Fruit fly (Drosophila melanogaster) whole organism, embryonic: Measurements from ENCODE around the gene simj.

ENCODE experiments used
- Atf-2 ChIP-seq: fragments of 200-800 bp; sonication (Bioruptor generic); optimal IDR thresholded peaks from 2 replicates; lab custom pipeline; 2016; ENCODE audit warnings: missing biosample characterization, missing genetic modification characterization
- CG10274 ChIP-seq: fragments of 200-800 bp; sonication (Bioruptor generic); optimal IDR thresholded peaks from 3 replicates; lab custom pipeline; 2017; ENCODE audit warnings: missing biosample characterization, mild to moderate bottlenecking, missing genetic modification characterization
- CG10543 ChIP-seq: fragments of 200-800 bp; sonication (Bioruptor generic); optimal IDR thresholded peaks from 3 replicates; lab custom pipeline; 2017; ENCODE audit warnings: missing biosample characterization, mild to moderate bottlenecking, missing genetic modification characterization, moderate library complexity
- CG12391 ChIP-seq: fragments of 200-800 bp; sonication (Bioruptor generic); optimal IDR thresholded peaks from 3 replicates; lab custom pipeline; 2018; ENCODE audit warnings: missing biosample characterization, mild to moderate bottlenecking, missing genetic modification characterization, moderate library complexity
- CG13123 ChIP-seq: fragments of 200-800 bp; sonication (Bioruptor generic); optimal IDR thresholded peaks from 2 replicates; lab custom pipeline; 2016; ENCODE audit warnings: missing biosample characterization, missing genetic modification characterization
- CG14710 ChIP-seq: fragments of 200-800 bp; sonication (Bioruptor generic); optimal IDR thresholded peaks from 3 replicates; lab custom pipeline; 2019; ENCODE audit warnings: missing biosample characterization, mild to moderate bottlenecking, missing genetic modification characterization, moderate library complexity
- CG15514 ChIP-seq: fragments of 200-800 bp; sonication (Bioruptor generic); optimal IDR thresholded peaks from 3 replicates; lab custom pipeline; 2017; ENCODE audit warnings: missing biosample characterization, missing genetic modification characterization, mild to moderate bottlenecking, moderate library complexity, missing genetic modification reagents
- CG16813 ChIP-seq: fragments of 200-800 bp; sonication (Bioruptor generic); IDR thresholded peaks from 3 replicates; pipeline ENCODE4 v1.3.6; 2022; ENCODE audit warnings: missing biosample characterization, missing genetic modification characterization; ENCODE audit not compliant: partially characterized antibody
- CG17361 ChIP-seq: fragments of 200-800 bp; sonication (Bioruptor generic); IDR thresholded peaks from 3 replicates; pipeline ENCODE4 v1.3.6; 2022; ENCODE audit warnings: missing biosample characterization, missing genetic modification characterization
- CG17829 ChIP-seq: fragments of 200-800 bp; optimal IDR thresholded peaks from 2 replicates; lab custom pipeline; 2019; ENCODE audit warnings: missing biosample characterization, mild to moderate bottlenecking, missing genetic modification characterization, moderate library complexity
- CG1832 ChIP-seq: fragments of 200-800 bp; sonication (Bioruptor generic); optimal IDR thresholded peaks from 2 replicates; lab custom pipeline; 2017; ENCODE audit warnings: missing biosample characterization, mild to moderate bottlenecking, missing genetic modification characterization, inconsistent platforms
- CG2116 ChIP-seq: fragments of 200-800 bp; sonication (Bioruptor generic); optimal IDR thresholded peaks from 3 replicates; lab custom pipeline; 2018; ENCODE audit warnings: missing biosample characterization, mild to moderate bottlenecking, missing genetic modification characterization
- CG2712 ChIP-seq: fragments of 200-800 bp; optimal IDR thresholded peaks from 3 replicates; lab custom pipeline; 2019; ENCODE audit warnings: missing biosample characterization, mild to moderate bottlenecking, missing genetic modification characterization, moderate library complexity
- CG3281 ChIP-seq: fragments of 200-800 bp; sonication (Bioruptor generic); optimal IDR thresholded peaks from 3 replicates; lab custom pipeline; 2017; ENCODE audit warnings: missing biosample characterization, mild to moderate bottlenecking, missing genetic modification characterization
- CG42726 ChIP-seq: fragments of 200-800 bp; sonication (Bioruptor generic); IDR thresholded peaks from 2 replicates; pipeline ENCODE4 v1.3.6; 2022; ENCODE audit warnings: missing biosample characterization, missing genetic modification characterization; ENCODE audit not compliant: partially characterized antibody
- CG7372 ChIP-seq: fragments of 200-800 bp; sonication (Bioruptor generic); IDR thresholded peaks from 2 replicates; pipeline ENCODE4 v1.3.6; 2022; ENCODE audit warnings: missing biosample characterization, missing genetic modification characterization
- CG7745 ChIP-seq: fragments of 200-800 bp; sonication (Bioruptor generic); optimal IDR thresholded peaks from 2 replicates; lab custom pipeline; 2018; ENCODE audit warnings: missing biosample characterization, mild to moderate bottlenecking, missing genetic modification characterization, moderate library complexity
- CG7963 ChIP-seq: fragments of 200-800 bp; sonication (Bioruptor generic); IDR thresholded peaks from 3 replicates; pipeline ENCODE4 v1.3.6; 2022; ENCODE audit warnings: missing biosample characterization, missing genetic modification characterization; ENCODE audit not compliant: partially characterized antibody
- CG8290 ChIP-seq, 3 experiments: fragments of 200-800 bp; sonication (Bioruptor generic); optimal IDR thresholded peaks; 2 replicates each; lab custom pipeline; 2016 to 2019; ENCODE audit warnings: missing biosample characterization in 3 of 3, missing genetic modification characterization in 3 of 3, mild to moderate bottlenecking in 2 of 3, moderate library complexity in 1 of 3
- CG9215 ChIP-seq: fragments of 200-800 bp; sonication (Bioruptor generic); IDR thresholded peaks from 2 replicates; pipeline ENCODE4 v1.3.6; 2022; ENCODE audit warnings: missing biosample characterization, missing genetic modification characterization
- Dll ChIP-seq: fragments of 200-800 bp; sonication (Bioruptor generic); IDR thresholded peaks from 4 replicates; pipeline ENCODE4 v1.3.6; 2022; ENCODE audit warnings: missing biosample characterization, missing genetic modification characterization; ENCODE audit not compliant: partially characterized antibody
- Eip74EF ChIP-seq, 2 experiments: fragments of 200-800 bp in 1 of 2; fragments of >200 bp in 1 of 2; sonication (Bioruptor generic) in 1 of 2; optimal IDR thresholded peaks; 2 replicates each; lab custom pipeline; 2017 to 2019; ENCODE audit warnings: missing biosample characterization in 2 of 2, missing genetic modification characterization in 2 of 2, mild to moderate bottlenecking in 1 of 2, moderate library complexity in 1 of 2
- Hr51 ChIP-seq, 2 experiments: fragments of 200-800 bp; sonication (Bioruptor generic); optimal IDR thresholded peaks; 2 replicates in 1 of 2; 3 replicates in 1 of 2; lab custom pipeline; 2016 to 2018; ENCODE audit warnings: missing biosample characterization in 2 of 2, missing genetic modification characterization in 2 of 2, mild to moderate bottlenecking in 1 of 2, moderate library complexity in 1 of 2
- MESR4 ChIP-seq: fragments of 200-800 bp; sonication (Bioruptor generic); optimal IDR thresholded peaks from 2 replicates; lab custom pipeline; 2018; ENCODE audit warnings: missing biosample characterization, mild to moderate bottlenecking, missing genetic modification characterization, moderate library complexity
- Mrtf ChIP-seq: fragments of 200-800 bp; sonication (Bioruptor generic); IDR thresholded peaks from 3 replicates; pipeline ENCODE4 v1.3.6; 2022; ENCODE audit warnings: missing biosample characterization, missing genetic modification characterization
- Oaz ChIP-seq: fragments of 200-800 bp; sonication (Bioruptor generic); IDR thresholded peaks from 2 replicates; pipeline ENCODE4 v1.3.6; 2022; ENCODE audit warnings: missing biosample characterization, missing genetic modification characterization
- Rfx ChIP-seq: fragments of 200-800 bp; sonication (Bioruptor generic); IDR thresholded peaks from 2 replicates; pipeline ENCODE4 v1.3.6; 2022; ENCODE audit warnings: missing biosample characterization, missing genetic modification characterization
- amos ChIP-seq: fragments of 200-800 bp; sonication (Bioruptor generic); IDR thresholded peaks from 2 replicates; pipeline ENCODE4 v1.3.6; 2022; ENCODE audit warnings: missing biosample characterization, missing genetic modification characterization; ENCODE audit not compliant: partially characterized antibody
- bbx ChIP-seq: fragments of 200-800 bp; sonication (Bioruptor generic); IDR thresholded peaks from 2 replicates; pipeline ENCODE4 v1.3.6; 2022; ENCODE audit warnings: missing biosample characterization, missing genetic modification characterization; ENCODE audit not compliant: partially characterized antibody
- chinmo ChIP-seq: fragments of 200-800 bp; sonication (Bioruptor generic); IDR thresholded peaks from 4 replicates; pipeline ENCODE4 v1.3.6; 2022; ENCODE audit warnings: missing biosample characterization, missing genetic modification characterization; ENCODE audit not compliant: partially characterized antibody
- chm ChIP-seq: fragments of 200-800 bp; sonication (Bioruptor generic); IDR thresholded peaks from 2 replicates; pipeline ENCODE4 v1.3.6; 2022; ENCODE audit warnings: missing biosample characterization, missing genetic modification characterization
- dm ChIP-seq: fragments of 200-800 bp; sonication (Bioruptor generic); optimal IDR thresholded peaks from 3 replicates; lab custom pipeline; 2016; ENCODE audit warnings: missing biosample characterization, missing genetic modification characterization
- fd96Cb ChIP-seq: fragments of 200-800 bp; sonication (Bioruptor generic); optimal IDR thresholded peaks from 2 replicates; lab custom pipeline; 2018; ENCODE audit warnings: missing biosample characterization, mild to moderate bottlenecking, missing genetic modification characterization, moderate library complexity
- hth ChIP-seq: fragments of >200 bp; optimal IDR thresholded peaks from 2 replicates; lab custom pipeline; 2017; ENCODE audit warnings: inconsistent platforms
- ken ChIP-seq: fragments of 200-800 bp; sonication (Bioruptor generic); IDR thresholded peaks from 3 replicates; pipeline ENCODE4 v1.3.6; 2022; ENCODE audit warnings: missing biosample characterization, missing genetic modification characterization
- lilli ChIP-seq: fragments of 200-800 bp; sonication (Bioruptor generic); optimal IDR thresholded peaks from 3 replicates; lab custom pipeline; 2016; ENCODE audit warnings: missing biosample characterization, missing genetic modification characterization
- luna ChIP-seq: fragments of 200-800 bp; sonication (Bioruptor generic); optimal IDR thresholded peaks from 2 replicates; lab custom pipeline; 2016; ENCODE audit warnings: missing biosample characterization, missing genetic modification characterization
- mld ChIP-seq: fragments of 200-800 bp; sonication (Bioruptor generic); IDR thresholded peaks from 3 replicates; pipeline ENCODE4 v1.3.6; 2022; ENCODE audit warnings: missing biosample characterization, missing genetic modification characterization; ENCODE audit not compliant: partially characterized antibody
- nerfin-2 ChIP-seq: fragments of 200-800 bp; sonication (Bioruptor generic); IDR thresholded peaks from 2 replicates; pipeline ENCODE4 v1.3.6; 2022; ENCODE audit warnings: missing biosample characterization, missing genetic modification characterization; ENCODE audit not compliant: partially characterized antibody
- pfk ChIP-seq: fragments of 200-800 bp; sonication (Bioruptor generic); optimal IDR thresholded peaks from 2 replicates; lab custom pipeline; 2018; ENCODE audit warnings: missing biosample characterization, mild to moderate bottlenecking, missing genetic modification characterization, moderate library complexity
- pzg ChIP-seq: fragments of 200-800 bp; sonication (Bioruptor generic); optimal IDR thresholded peaks from 3 replicates; lab custom pipeline; 2018; ENCODE audit warnings: missing biosample characterization, mild to moderate bottlenecking, missing genetic modification characterization, moderate library complexity
- rib ChIP-seq: fragments of 200-800 bp; sonication (Bioruptor generic); IDR thresholded peaks from 2 replicates; pipeline ENCODE4 v1.3.6; 2022; ENCODE audit warnings: missing biosample characterization, missing genetic modification characterization
- row ChIP-seq: fragments of 200-800 bp; sonication (Bioruptor generic); IDR thresholded peaks from 3 replicates; pipeline ENCODE4 v1.3.6; 2022; ENCODE audit warnings: missing biosample characterization, missing genetic modification characterization
- sd ChIP-seq: fragments of 200-800 bp; sonication (Bioruptor generic); optimal IDR thresholded peaks from 3 replicates; lab custom pipeline; 2018; ENCODE audit warnings: missing biosample characterization, mild to moderate bottlenecking, missing genetic modification characterization, moderate library complexity
- sens ChIP-seq: fragments of 200-800 bp; sonication (Bioruptor generic); peaks from one replicate; lab custom pipeline; 2016; ENCODE audit warnings: missing biosample characterization, missing genetic modification characterization
- sna ChIP-seq: fragments of 200-800 bp; sonication (Bioruptor generic); IDR thresholded peaks from 2 replicates; pipeline ENCODE4 v1.3.6; 2022; ENCODE audit warnings: missing biosample characterization, missing genetic modification characterization; ENCODE audit not compliant: partially characterized antibody
- sqz ChIP-seq: fragments of 200-800 bp; sonication (Bioruptor generic); optimal IDR thresholded peaks from 3 replicates; lab custom pipeline; 2018; ENCODE audit warnings: missing biosample characterization, mild to moderate bottlenecking, missing genetic modification characterization
- zen2 ChIP-seq: fragments of 200-800 bp; sonication (Bioruptor generic); IDR thresholded peaks from 3 replicates; pipeline ENCODE4 v1.3.6; 2022; ENCODE audit warnings: missing biosample characterization, missing genetic modification characterization; ENCODE audit not compliant: partially characterized antibody

simj gene

DNA sequence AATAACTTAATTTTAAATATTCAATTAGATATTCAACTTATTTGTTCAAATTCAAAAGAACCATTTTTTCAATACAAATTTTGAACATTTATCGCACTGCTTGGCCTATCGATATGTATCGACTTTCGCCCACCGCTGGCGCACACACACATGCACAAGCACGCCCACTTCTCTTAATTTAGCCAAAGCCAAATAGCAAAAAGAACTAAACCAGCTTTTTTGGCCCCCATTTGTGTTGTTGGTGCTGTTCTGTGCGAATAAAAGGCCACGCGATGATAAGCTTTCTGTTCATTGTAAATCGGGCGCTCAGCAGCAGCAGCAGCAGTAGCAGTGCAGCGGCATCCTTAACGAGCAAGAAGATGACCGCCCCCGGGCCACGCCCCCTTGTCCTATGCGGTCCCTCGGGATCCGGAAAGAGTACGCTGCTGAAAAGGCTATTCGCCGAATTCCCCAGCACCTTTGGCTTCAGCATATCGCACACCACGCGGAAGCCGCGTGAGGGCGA, 26.4 kb downstream of the simj start, which contains the start of gene CG11811 (continued):
- TF ChIP-seq chinmo (GFP tag; lab: Robert Waterston, UW): peak; percentile 81; the same call in 3 of the 4 replicates
- peak; percentile 69 for TF ChIP-seq CG7963 (GFP tag; lab: Robert Waterston, UW)
- peak; percentile 64; the same call in 1 of the 3 replicates for TF ChIP-seq zen2 (GFP tag; lab: Robert Waterston, UW)
- peak; percentile 87 for TF ChIP-seq amos (GFP tag; lab: Robert Waterston, UW)
- peak; percentile 74 for TF ChIP-seq row (GFP tag; lab: Robert Waterston, UW)
- TF ChIP-seq chm (GFP tag; lab: Robert Waterston, UW): no peak
- TF ChIP-seq rib: 0 out of 2 replicates have a peak, but pooled peaks have one; percentile 45
- peak; percentile 66 for TF ChIP-seq CG8290 (GFP tag; optimal IDR thresholded peaks at IDR 0.05; lab: Kevin White, UChicago)
- peak; percentile 73 to 75 for TF ChIP-seq CG8290 (tag; optimal IDR thresholded peaks at IDR 0.05; lab: Kevin White, UChicago)
- TF ChIP-seq CG42726 (GFP tag; lab: Robert Waterston, UW): peak; percentile 37
- TF ChIP-seq fd96Cb (tag; lab: Kevin White, UChicago): no peak
- peak; percentile 57 for TF ChIP-seq dm (GFP tag; lab: Kevin White, UChicago)
- TF ChIP-seq CG14710 (tag; lab: Kevin White, UChicago): peak; percentile 75
- no peak for TF ChIP-seq Eip74EF (GFP tag; optimal IDR thresholded peaks at IDR 0.05; lab: Kevin White, UChicago)
- TF ChIP-seq CG7372: no peak
- no peak for TF ChIP-seq CG13123
- peak; percentile 22 for TF ChIP-seq CG10543
- peak; percentile 81 for TF ChIP-seq Dll (GFP tag; lab: Robert Waterston, UW)
- no peak for TF ChIP-seq Mrtf
- TF ChIP-seq CG7745 (tag; lab: Kevin White, UChicago): no peak
- TF ChIP-seq CG9215 (GFP tag; lab: Robert Waterston, UW): no peak
- TF ChIP-seq CG2116 (GFP tag; lab: Kevin White, UChicago): peak; percentile 65
- peak; percentile 2 for TF ChIP-seq sqz (GFP tag; lab: Kevin White, UChicago)
- peak; percentile 62 for TF ChIP-seq pzg (GFP tag; lab: Kevin White, UChicago)
- peak; percentile 21 for TF ChIP-seq CG17829
- peak; percentile 72 for TF ChIP-seq sna
- no peak for TF ChIP-seq CG1832 (GFP tag; lab: Kevin White, UChicago)
- peak; percentile 68; the same call in 2 of the 3 replicates for TF ChIP-seq mld (GFP tag; lab: Robert Waterston, UW)
- TF ChIP-seq pfk (GFP tag; lab: Kevin White, UChicago): no peak
- TF ChIP-seq sd (tag; lab: Kevin White, UChicago): peak; percentile 42
- TF ChIP-seq luna (GFP tag; lab: Kevin White, UChicago): no peak
- TF ChIP-seq Rfx: peak; percentile 52
- TF ChIP-seq ken (GFP tag; lab: Robert Waterston, UW): no peak
- peak; percentile 80 for TF ChIP-seq CG16813 (GFP tag; lab: Robert Waterston, UW)
- peak; percentile 5 for TF ChIP-seq sens
- peak in 1 of 2 experiments; percentile 16 for TF ChIP-seq Hr51 (GFP tag; optimal IDR thresholded peaks at IDR 0.05; lab: Kevin White, UChicago)
- TF ChIP-seq CG15514 (GFP tag; lab: Kevin White, UChicago): peak; percentile 97
- TF ChIP-seq CG17361: 0 out of 3 replicates have a peak, but pooled peaks have one; percentile 13
- TF ChIP-seq MESR4 (GFP tag; lab: Kevin White, UChicago): peak; percentile 88
- peak; percentile 10 for TF ChIP-seq CG12391 (tag; lab: Kevin White, UChicago)
- TF ChIP-seq CG10274: no peak
- TF ChIP-seq CG2712 (tag; lab: Kevin White, UChicago): peak; percentile 7
- peak; percentile 3 for TF ChIP-seq Atf-2
- TF ChIP-seq CG3281: peak; percentile 27
- TF ChIP-seq bbx (GFP tag; lab: Robert Waterston, UW): peak; percentile 83
- peak; percentile 68; the same call in 1 of the 2 replicates for TF ChIP-seq nerfin-2
- no peak for TF ChIP-seq hth (lab: Kevin White, UChicago)
- no peak for TF ChIP-seq Oaz (GFP tag; lab: Robert Waterston, UW)
- TF ChIP-seq lilli (GFP tag; lab: Kevin White, UChicago): peak; percentile 29
